Worm (Caenorhabditis elegans): Measurements from ENCODE around the gene C26H9A.3.

The C26H9A.3 gene

ce11 chrIV:12651570-12651969 lies 12.4 kb upstream of the C26H9A.3 start:
- TF ChIP-seq ces-1 (GFP tag; optimal IDR thresholded peaks at IDR 0.05) (peak; percentile 93), bed-3 (GFP tag; optimal IDR thresholded peaks at IDR 0.05) (no peak), M03D4.4 (tag; optimal IDR thresholded peaks at IDR 0.05) (no peak)

ce11 chrIV:12650597-12650996 lies 11.4 kb upstream of the C26H9A.3 start:
- no peak for TF ChIP-seq nhr-76 (tag; optimal IDR thresholded peaks at IDR 0.05)
- no peak for TF ChIP-seq cnd-1 (tag; optimal IDR thresholded peaks at IDR 0.05)
- no peak for TF ChIP-seq ceh-39 (tag; optimal IDR thresholded peaks at IDR 0.05)
- no peak for TF ChIP-seq hlh-1 (tag; optimal IDR thresholded peaks at IDR 0.05)
- TF ChIP-seq mls-2 (tag; optimal IDR thresholded peaks at IDR 0.05): no peak
- no peak for TF ChIP-seq flh-1 (GFP tag; optimal IDR thresholded peaks at IDR 0.05)
- TF ChIP-seq snpc-4 (tag; optimal IDR thresholded peaks at IDR 0.05): no peak
- no peak for TF ChIP-seq nhr-2 (tag; optimal IDR thresholded peaks at IDR 0.05)

- TF ChIP-seq elt-3 (tag; optimal IDR thresholded peaks at IDR 0.05) (no peak), elt-1 (tag; optimal IDR thresholded peaks at IDR 0.05; ENCODE audit: borderline replicate concordance, insufficient read depth) (no peak), zip-8 (tag; optimal IDR thresholded peaks at IDR 0.05) (no peak), lin-13 (tag; optimal IDR thresholded peaks at IDR 0.05) (no peak), lsy-2 (tag; optimal IDR thresholded peaks at IDR 0.05) (no peak), ztf-11 (tag; optimal IDR thresholded peaks at IDR 0.05) (no peak), flh-1 (GFP tag; optimal IDR thresholded peaks at IDR 0.05) (no peak), ceh-39 (tag; optimal IDR thresholded peaks at IDR 0.05) (no peak)
Observed at ce11 chrIV:12640875-12641860, 2.0 kb upstream of the C26H9A.3 start.

- TF ChIP-seq flh-1 (GFP tag; optimal IDR thresholded peaks at IDR 0.05): no peak
Observed at ce11 chrIV:12640137-12640536, 926 bp upstream of the C26H9A.3 start, which contains the start of gene vha-7. Gene vha-7, plus strand, starts transcription at chrIV:12640462.

ce11 chrIV:12637340-12637739 lies 1.9 kb downstream of the C26H9A.3 start:
- TF ChIP-seq mls-2 (tag; optimal IDR thresholded peaks at IDR 0.05): no peak
- TF ChIP-seq unc-62 (GFP tag; optimal IDR thresholded peaks at IDR 0.05): peak; percentile 98
- TF ChIP-seq hlh-1 (tag; optimal IDR thresholded peaks at IDR 0.05): peak; percentile 99
- no peak for TF ChIP-seq ham-2 (GFP tag; optimal IDR thresholded peaks at IDR 0.05)
- TF ChIP-seq ceh-43 (GFP tag; optimal IDR thresholded peaks at IDR 0.05): no peak
- TF ChIP-seq unc-120 (tag; optimal IDR thresholded peaks at IDR 0.05; ENCODE audit: poor library complexity, severe bottlenecking): peak; percentile 86
- peak; percentile 27 for TF ChIP-seq mep-1 (tag; optimal IDR thresholded peaks at IDR 0.05)
- peak; percentile 72 for TF ChIP-seq mab-5 (tag; optimal IDR thresholded peaks at IDR 0.05)

ce11 chrIV:12633825-12634224 lies 5.4 kb downstream of the C26H9A.3 start:
- no peak for TF ChIP-seq bed-3 (GFP tag; optimal IDR thresholded peaks at IDR 0.05)
- TF ChIP-seq ces-1 (GFP tag; optimal IDR thresholded peaks at IDR 0.05): no peak
- TF ChIP-seq ham-2 (GFP tag; optimal IDR thresholded peaks at IDR 0.05): peak; percentile 26
- TF ChIP-seq unc-120 (tag; optimal IDR thresholded peaks at IDR 0.05; ENCODE audit: poor library complexity, severe bottlenecking): peak; percentile 19
- TF ChIP-seq unc-39 (tag; optimal IDR thresholded peaks at IDR 0.05): no peak
- TF ChIP-seq lin-32 (GFP tag; optimal IDR thresholded peaks at IDR 0.05): no peak
- TF ChIP-seq unc-62 (GFP tag; optimal IDR thresholded peaks at IDR 0.05): peak; percentile 29
- TF ChIP-seq ceh-43 (GFP tag; optimal IDR thresholded peaks at IDR 0.05): no peak
- TF ChIP-seq M03D4.4 (tag; optimal IDR thresholded peaks at IDR 0.05): no peak
- TF ChIP-seq pha-4 (tag; optimal IDR thresholded peaks at IDR 0.05): peak; percentile 10
- TF ChIP-seq nhr-28 (tag; optimal IDR thresholded peaks at IDR 0.05): no peak
- TF ChIP-seq nhr-2 (tag; optimal IDR thresholded peaks at IDR 0.05): no peak
- no peak for TF ChIP-seq mep-1 (tag; optimal IDR thresholded peaks at IDR 0.05)

Data from whole organism, mixed stage, embryonic.